Fruit fly (Drosophila melanogaster): ENCODE measurements around the gene gnu.
A peak's percentile ranks its signal among the peaks of the same experiment; 100 is the strongest.

The gnu gene

dm6 chr3L:14755046-14755643, 48.0 kb downstream of the gnu start (continued):
- TF ChIP-seq Fer3 (tag; optimal IDR thresholded peaks at IDR 0.05) = no peak
- no peak for TF ChIP-seq CG3726 (GFP tag; IDR thresholded peaks at IDR 0.05)
- TF ChIP-seq MESR4 (GFP tag; optimal IDR thresholded peaks at IDR 0.05) = no peak
- TF ChIP-seq Scr (GFP tag; IDR thresholded peaks at IDR 0.05; ENCODE audit: partially characterized antibody) = 0 out of 2 replicates have a peak, but pooled peaks have one; percentile 29
- TF ChIP-seq Drgx (GFP tag; IDR thresholded peaks at IDR 0.05) = peak; percentile 33; the same call in 1 of the 2 replicates
- no peak for TF ChIP-seq aop (GFP tag; IDR thresholded peaks at IDR 0.05)
- TF ChIP-seq Xrp1 (GFP tag; IDR thresholded peaks at IDR 0.05) = no peak
- TF ChIP-seq CG2712 (tag; optimal IDR thresholded peaks at IDR 0.05) = no peak
- peak; percentile 14 for TF ChIP-seq ftz-f1 (GFP tag; optimal IDR thresholded peaks at IDR 0.05)
- TF ChIP-seq CG2202 (tag; optimal IDR thresholded peaks at IDR 0.05) = no peak
- TF ChIP-seq nmo (GFP tag; optimal IDR thresholded peaks at IDR 0.05) = no peak
- TF ChIP-seq HLH54F (GFP tag; optimal IDR thresholded peaks at IDR 0.05) = no peak
- TF ChIP-seq btn (GFP tag; optimal IDR thresholded peaks at IDR 0.05) = no peak
- TF ChIP-seq H2.0 (GFP tag; IDR thresholded peaks at IDR 0.05) = no peak
- no peak for TF ChIP-seq Hr51 (GFP tag; optimal IDR thresholded peaks at IDR 0.05)
- no peak for TF ChIP-seq CG7271 (tag; optimal IDR thresholded peaks at IDR 0.05)
- TF ChIP-seq Bteb2 (GFP tag; optimal IDR thresholded peaks at IDR 0.05) = no peak
- TF ChIP-seq Fer1 (GFP tag; optimal IDR thresholded peaks at IDR 0.05) = peak; percentile 25
- no peak for TF ChIP-seq CG7357 (GFP tag; IDR thresholded peaks at IDR 0.05)
- no peak for TF ChIP-seq trem (tag; optimal IDR thresholded peaks at IDR 0.05)
- TF ChIP-seq H15 (GFP tag; IDR thresholded peaks at IDR 0.05) = no peak
- no peak for TF ChIP-seq nerfin-2 (GFP tag; IDR thresholded peaks at IDR 0.05; ENCODE audit: partially characterized antibody)
- peak in 1 of 2 experiments; percentile 83 for TF ChIP-seq Hr78 (GFP tag; optimal IDR thresholded peaks at IDR 0.05)
- no peak for TF ChIP-seq CG14667 (GFP tag; IDR thresholded peaks at IDR 0.05)
- no peak for TF ChIP-seq CG10366 (GFP tag; IDR thresholded peaks at IDR 0.05)
- TF ChIP-seq chn (GFP tag; optimal IDR thresholded peaks at IDR 0.05) = peak; percentile 35
- TF ChIP-seq CG8290 (GFP tag; optimal IDR thresholded peaks at IDR 0.05) = no peak
- TF ChIP-seq CG8290 (tag; optimal IDR thresholded peaks at IDR 0.05) = no peak
- TF ChIP-seq CG4404 (GFP tag; IDR thresholded peaks at IDR 0.05) = no peak
- peak; percentile 71; the same call in 2 of the 3 replicates for TF ChIP-seq z (GFP tag; IDR thresholded peaks at IDR 0.05)
- no peak for TF ChIP-seq Mes4 (GFP tag; optimal IDR thresholded peaks at IDR 0.05)
- TF ChIP-seq Bdp1 (GFP tag; optimal IDR thresholded peaks at IDR 0.05) = no peak
- no peak for TF ChIP-seq esg (GFP tag; conservative IDR thresholded peaks at IDR 0.05)
- peak; percentile 56 for TF ChIP-seq CG34376 (GFP tag; optimal IDR thresholded peaks at IDR 0.05)
- peak; percentile 100 for TF ChIP-seq pros (GFP tag; optimal IDR thresholded peaks at IDR 0.05)
- TF ChIP-seq vfl (GFP tag; optimal IDR thresholded peaks at IDR 0.05) = no peak
- TF ChIP-seq Myb (GFP tag; optimal IDR thresholded peaks at IDR 0.05) = no peak
- TF ChIP-seq CG18476 (GFP tag; optimal IDR thresholded peaks at IDR 0.05) = no peak
- no peak for TF ChIP-seq Dip2 (GFP tag; IDR thresholded peaks at IDR 0.05)
- no peak for TF ChIP-seq Usf (GFP tag; optimal IDR thresholded peaks at IDR 0.05)
- no peak for TF ChIP-seq CG4328 (GFP tag; optimal IDR thresholded peaks at IDR 0.05)
- TF ChIP-seq CG4730 (GFP tag; IDR thresholded peaks at IDR 0.05) = no peak
- no peak for TF ChIP-seq CG15696 (tag; optimal IDR thresholded peaks at IDR 0.05)
- no peak for TF ChIP-seq ab (GFP tag; optimal IDR thresholded peaks at IDR 0.05)
- no peak for TF ChIP-seq ro (GFP tag; IDR thresholded peaks at IDR 0.05)
- no peak for TF ChIP-seq knrl (GFP tag; IDR thresholded peaks at IDR 0.05; ENCODE audit: partially characterized antibody)
- no peak for TF ChIP-seq CG7372 (GFP tag; IDR thresholded peaks at IDR 0.05)
- no peak for TF ChIP-seq al (GFP tag; IDR thresholded peaks at IDR 0.05)
- no peak for TF ChIP-seq CG13775 (GFP tag; optimal IDR thresholded peaks at IDR 0.05)
- peak; percentile 69 for TF ChIP-seq D (optimal IDR thresholded peaks at IDR 0.05)
- no peak for TF ChIP-seq D (GFP tag; optimal IDR thresholded peaks at IDR 0.05)
- TF ChIP-seq CG34422 (GFP tag; IDR thresholded peaks at IDR 0.05) = peak; percentile 60; the same call in 1 of the 3 replicates

All from whole organism, embryonic.